Worm (Caenorhabditis elegans) whole organism, L4/young adult: ENCODE measurements around the gene sid-1.

Experiments
- W03F9.2 ChIP-seq: fragments of 150-350 bp; optimal IDR thresholded peaks from 2 replicates; lab custom pipeline; 2014; ENCODE audit warnings: missing biosample characterization, missing genetic modification characterization
- him-1 ChIP-seq: sonication (generic microtip); optimal IDR thresholded peaks from 2 replicates; lab custom pipeline; 2016; ENCODE audit warnings: missing genotype, missing genetic modification reagents, missing genetic modification characterization, missing compliant biosample characterization

DNA sequence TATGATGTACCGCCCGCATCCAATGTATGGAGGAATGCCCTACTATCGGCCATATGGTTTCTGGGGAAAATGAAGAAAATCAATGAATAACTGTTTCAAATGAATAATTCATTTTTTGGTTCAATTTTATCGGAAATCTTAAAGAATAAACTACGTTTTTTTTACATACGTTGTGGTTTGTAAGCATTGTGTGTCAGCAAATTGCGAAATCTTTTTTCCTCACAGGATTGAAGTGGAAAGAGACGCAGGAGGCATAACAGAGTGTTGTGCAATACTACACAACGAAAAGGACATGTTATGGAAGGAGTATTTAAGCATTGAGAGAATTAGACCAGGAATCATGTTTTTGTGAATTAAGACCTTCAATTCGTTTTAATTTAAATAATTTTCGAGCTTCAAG is 11.6 kb downstream of the sid-1 start:
- TF ChIP-seq him-1 (tag; lab: Kevin White, UChicago) (no peak), W03F9.2 (tag; lab: Kevin White, UChicago) (peak; percentile 29)
